Worm (Caenorhabditis elegans) whole organism, L1 larva: Measurements from ENCODE around the gene nas-24.

Source experiments
- C16A3.4 ChIP-seq: fragments of 150-350 bp; optimal IDR thresholded peaks from 2 replicates; lab custom pipeline; 2014; ENCODE audit warnings: missing biosample characterization, missing genetic modification characterization
- ama-1 ChIP-seq: fragments of 150-350 bp; optimal IDR thresholded peaks from 2 replicates; lab custom pipeline; 2014
- efl-3 ChIP-seq: fragments of 200-800 bp; sonication (Bioruptor generic); optimal IDR thresholded peaks from 2 replicates; lab custom pipeline; 2018; ENCODE audit warnings: mild to moderate bottlenecking, missing genetic modification characterization, missing compliant biosample characterization
- elt-2 ChIP-seq: sonication (generic microtip); optimal IDR thresholded peaks from 2 replicates; lab custom pipeline; 2016; ENCODE audit warnings: missing genetic modification characterization, mild to moderate bottlenecking, inconsistent platforms, missing compliant biosample characterization, missing genetic modification reagents
- fkh-10 ChIP-seq: sonication (generic microtip); optimal IDR thresholded peaks from 2 replicates; lab custom pipeline; 2017; ENCODE audit warnings: missing biosample characterization, missing genetic modification reagents, missing genetic modification characterization
- fkh-4 ChIP-seq: sonication (generic microtip); optimal IDR thresholded peaks from 2 replicates; lab custom pipeline; 2016; ENCODE audit warnings: missing compliant biosample characterization, missing genetic modification characterization, borderline replicate concordance
- lin-35 ChIP-seq, 2 experiments: fragments of 150-350 bp; optimal IDR thresholded peaks; 2 replicates each; lab custom pipeline; 2014; ENCODE audit warnings: missing biosample characterization in 2 of 2, missing genetic modification characterization in 2 of 2, missing genetic modification reagents in 2 of 2
- mep-1 ChIP-seq: fragments of 150-350 bp; optimal IDR thresholded peaks from 2 replicates; lab custom pipeline; 2014; ENCODE audit warnings: missing biosample characterization, missing genetic modification characterization
- nhr-11 ChIP-seq: fragments of 150-350 bp; optimal IDR thresholded peaks from 2 replicates; lab custom pipeline; 2014; ENCODE audit warnings: missing biosample characterization, missing genetic modification characterization
- nhr-76 ChIP-seq: sonication (generic microtip); optimal IDR thresholded peaks from 2 replicates; lab custom pipeline; 2017; ENCODE audit warnings: missing biosample characterization, missing genetic modification characterization
- nhr-90 ChIP-seq: sonication (generic microtip); optimal IDR thresholded peaks from 2 replicates; lab custom pipeline; 2016; ENCODE audit warnings: mild to moderate bottlenecking, missing genetic modification characterization, missing compliant biosample characterization; ENCODE audit not compliant: poor library complexity
- ztf-11 ChIP-seq, 2 experiments: sonication (generic microtip); optimal IDR thresholded peaks; 2 replicates each; lab custom pipeline; 2016 to 2017; ENCODE audit warnings: missing genetic modification characterization in 2 of 2, missing biosample characterization in 1 of 2, missing compliant biosample characterization in 1 of 2

- no peak for TF ChIP-seq fkh-10 (GFP tag; lab: Kevin White, UChicago)
- TF ChIP-seq elt-2 (tag; lab: Kevin White, UChicago): no peak
- no peak for TF ChIP-seq mep-1 (tag; lab: Kevin White, UChicago)
- TF ChIP-seq nhr-90: no peak
- TF ChIP-seq lin-35 (GFP tag; optimal IDR thresholded peaks at IDR 0.05; lab: Kevin White, UChicago): no peak
- no peak for TF ChIP-seq efl-3 (GFP tag; lab: Kevin White, UChicago)
- no peak for TF ChIP-seq nhr-76 (tag; lab: Kevin White, UChicago)
- TF ChIP-seq fkh-4: no peak
- TF ChIP-seq ztf-11 (tag; optimal IDR thresholded peaks at IDR 0.05; lab: Kevin White, UChicago): no peak
- no peak for TF ChIP-seq ama-1 (lab: Kevin White, UChicago)
- TF ChIP-seq nhr-11 (tag; lab: Kevin White, UChicago): no peak
- TF ChIP-seq C16A3.4 (tag; lab: Kevin White, UChicago): no peak
Observed at ce11 chrV:13796246-13796776, 27.1 kb downstream of the nas-24 start, which contains the start of gene twk-32.
